Fruit fly (Drosophila melanogaster) whole organism, embryonic: ENCODE results near the gene Tsen34.

ENCODE experiments used
- B-H2 ChIP-seq: fragments of 200-800 bp; sonication (Bioruptor generic); optimal IDR thresholded peaks from 2 replicates; lab custom pipeline; 2018; ENCODE audit warnings: missing biosample characterization, mild to moderate bottlenecking, missing genetic modification characterization
- CG10147 ChIP-seq: fragments of 200-800 bp; sonication (Bioruptor generic); optimal IDR thresholded peaks from 2 replicates; lab custom pipeline; 2019; ENCODE audit warnings: missing biosample characterization, mild to moderate bottlenecking, missing genetic modification characterization, moderate library complexity
- CG10462 ChIP-seq: fragments of 200-800 bp; sonication (Bioruptor generic); optimal IDR thresholded peaks from 2 replicates; lab custom pipeline; 2016; ENCODE audit warnings: missing biosample characterization, missing genetic modification characterization
- CG12744 ChIP-seq: fragments of 200-800 bp; sonication (Bioruptor generic); optimal IDR thresholded peaks from 2 replicates; lab custom pipeline; 2016; ENCODE audit warnings: missing biosample characterization, missing genetic modification characterization
- CG14014 ChIP-seq: fragments of 200-800 bp; sonication (Bioruptor generic); IDR thresholded peaks from 2 replicates; pipeline ENCODE4 v1.3.6; 2022; ENCODE audit warnings: missing biosample characterization, missing genetic modification characterization
- CG1647 ChIP-seq: fragments of 200-800 bp; sonication (Bioruptor generic); optimal IDR thresholded peaks from 3 replicates; lab custom pipeline; 2016; ENCODE audit warnings: missing biosample characterization, missing genetic modification characterization
- CG16815 ChIP-seq: fragments of 200-800 bp; sonication (Bioruptor generic); optimal IDR thresholded peaks from 3 replicates; lab custom pipeline; 2017; ENCODE audit warnings: missing biosample characterization, mild to moderate bottlenecking, missing genetic modification characterization
- CG18476 ChIP-seq: fragments of 200-800 bp; sonication (Bioruptor generic); optimal IDR thresholded peaks from 2 replicates; lab custom pipeline; 2016; ENCODE audit warnings: missing biosample characterization, mild to moderate bottlenecking, missing genetic modification characterization
- CG18764 ChIP-seq: fragments of 200-800 bp; sonication (Bioruptor generic); optimal IDR thresholded peaks from 3 replicates; lab custom pipeline; 2016; ENCODE audit warnings: missing biosample characterization, missing genetic modification characterization
- CG34376 ChIP-seq: fragments of 200-800 bp; sonication (Bioruptor generic); optimal IDR thresholded peaks from 2 replicates; lab custom pipeline; 2018; ENCODE audit warnings: missing biosample characterization, mild to moderate bottlenecking, missing genetic modification characterization
- CG4328 ChIP-seq: fragments of 200-800 bp; sonication (Bioruptor generic); optimal IDR thresholded peaks from 3 replicates; lab custom pipeline; 2017; ENCODE audit warnings: missing biosample characterization, missing genetic modification reagents, missing genetic modification characterization
- CG4404 ChIP-seq: fragments of 200-800 bp; sonication (Bioruptor generic); IDR thresholded peaks from 2 replicates; pipeline ENCODE4 v1.3.6; 2022; ENCODE audit warnings: missing biosample characterization, missing genetic modification characterization
- CG4424 ChIP-seq: fragments of 200-800 bp; sonication (Bioruptor generic); optimal IDR thresholded peaks from 3 replicates; lab custom pipeline; 2016; ENCODE audit warnings: missing biosample characterization, missing genetic modification characterization
- CG4854 ChIP-seq: fragments of 200-800 bp; sonication (Bioruptor generic); optimal IDR thresholded peaks from 2 replicates; lab custom pipeline; 2016; ENCODE audit warnings: missing biosample characterization, missing genetic modification characterization, inconsistent platforms
- CG6765 ChIP-seq: fragments of 200-800 bp; sonication (Bioruptor generic); optimal IDR thresholded peaks from 3 replicates; lab custom pipeline; 2017; ENCODE audit warnings: missing biosample characterization, mild to moderate bottlenecking, missing genetic modification characterization
- CG6854 ChIP-seq: fragments of 200-800 bp; sonication (Bioruptor generic); optimal IDR thresholded peaks from 3 replicates; lab custom pipeline; 2017; ENCODE audit warnings: missing biosample characterization, mild to moderate bottlenecking, missing genetic modification characterization
- CG7786 ChIP-seq: fragments of 200-800 bp; sonication (Bioruptor generic); optimal IDR thresholded peaks from 2 replicates; lab custom pipeline; 2016; ENCODE audit warnings: missing biosample characterization, missing genetic modification characterization
- CG7928 ChIP-seq: fragments of 200-800 bp; sonication (Bioruptor generic); optimal IDR thresholded peaks from 2 replicates; lab custom pipeline; 2017; ENCODE audit warnings: missing biosample characterization, mild to moderate bottlenecking, missing genetic modification characterization
- CG8924 ChIP-seq: fragments of 200-800 bp; optimal IDR thresholded peaks from 3 replicates; lab custom pipeline; 2019; ENCODE audit warnings: missing biosample characterization, mild to moderate bottlenecking, missing genetic modification characterization, moderate library complexity
- Chrac-16 ChIP-seq: fragments of 200-800 bp; sonication (Bioruptor generic); optimal IDR thresholded peaks from 3 replicates; lab custom pipeline; 2016; ENCODE audit warnings: missing biosample characterization, missing genetic modification characterization
- D19A ChIP-seq: fragments of 200-800 bp; optimal IDR thresholded peaks from 3 replicates; lab custom pipeline; 2019; ENCODE audit warnings: missing biosample characterization, mild to moderate bottlenecking, missing genetic modification characterization, moderate library complexity
- D19B ChIP-seq: fragments of 200-800 bp; sonication (Bioruptor generic); optimal IDR thresholded peaks from 2 replicates; lab custom pipeline; 2017; ENCODE audit warnings: missing biosample characterization, mild to moderate bottlenecking, missing genetic modification characterization
- Doc3 ChIP-seq: fragments of 200-800 bp; sonication (Bioruptor generic); IDR thresholded peaks from 3 replicates; pipeline ENCODE4 v1.3.6; 2022; ENCODE audit warnings: missing biosample characterization, missing genetic modification characterization; ENCODE audit not compliant: partially characterized antibody
- Dp ChIP-seq: fragments of 200-800 bp; sonication (Bioruptor generic); optimal IDR thresholded peaks from 2 replicates; lab custom pipeline; 2018; ENCODE audit warnings: missing biosample characterization, mild to moderate bottlenecking, missing genetic modification characterization, moderate library complexity
- E2f1 ChIP-seq: fragments of 200-800 bp; sonication (Bioruptor generic); IDR thresholded peaks from 2 replicates; pipeline ENCODE4 v1.3.6; 2022; ENCODE audit warnings: missing biosample characterization, missing genetic modification characterization
- Lhr ChIP-seq: fragments of 200-800 bp; sonication (Bioruptor generic); optimal IDR thresholded peaks from 3 replicates; lab custom pipeline; 2017; ENCODE audit warnings: mild to moderate bottlenecking, missing biosample characterization, missing genetic modification reagents, missing genetic modification characterization
- Max ChIP-seq: fragments of 200-800 bp; sonication (Bioruptor generic); optimal IDR thresholded peaks from 2 replicates; lab custom pipeline; 2016; ENCODE audit warnings: missing biosample characterization, mild to moderate bottlenecking, missing genetic modification characterization
- Nf-YB ChIP-seq: fragments of 200-800 bp; sonication (Bioruptor generic); optimal IDR thresholded peaks from 3 replicates; lab custom pipeline; 2019; ENCODE audit warnings: missing biosample characterization, mild to moderate bottlenecking, missing genetic modification characterization, moderate library complexity
- Oaz ChIP-seq: fragments of 200-800 bp; sonication (Bioruptor generic); IDR thresholded peaks from 2 replicates; pipeline ENCODE4 v1.3.6; 2022; ENCODE audit warnings: missing biosample characterization, missing genetic modification characterization
- Scr ChIP-seq: fragments of 200-800 bp; sonication (Bioruptor generic); IDR thresholded peaks from 2 replicates; pipeline ENCODE4 v1.3.6; 2022; ENCODE audit warnings: missing biosample characterization, missing genetic modification characterization; ENCODE audit not compliant: partially characterized antibody
- Ssrp ChIP-seq: fragments of 200-800 bp; sonication (Bioruptor generic); optimal IDR thresholded peaks from 2 replicates; lab custom pipeline; 2018; ENCODE audit warnings: missing biosample characterization, mild to moderate bottlenecking, missing genetic modification characterization, moderate library complexity
- abd-A ChIP-seq: fragments of 200-800 bp; sonication (Bioruptor generic); optimal IDR thresholded peaks from 3 replicates; lab custom pipeline; 2019; ENCODE audit warnings: missing biosample characterization, mild to moderate bottlenecking, missing genetic modification characterization, moderate library complexity
- bsh ChIP-seq, 2 experiments: fragments of 200-800 bp; sonication (Bioruptor generic); optimal IDR thresholded peaks; 2 replicates each; lab custom pipeline; 2017 to 2018; ENCODE audit warnings: mild to moderate bottlenecking in 2 of 2, missing biosample characterization in 2 of 2, missing genetic modification characterization in 2 of 2, moderate library complexity in 1 of 2
- btn ChIP-seq: fragments of 200-800 bp; sonication (Bioruptor generic); optimal IDR thresholded peaks from 2 replicates; lab custom pipeline; 2016; ENCODE audit warnings: missing biosample characterization, missing genetic modification characterization
- chif ChIP-seq, 2 experiments: fragments of 200-800 bp; sonication (Bioruptor generic); optimal IDR thresholded peaks; 3 replicates each; lab custom pipeline; 2016; ENCODE audit warnings: missing biosample characterization in 2 of 2, missing genetic modification characterization in 2 of 2
- disco-r ChIP-seq: fragments of 200-800 bp; sonication (Bioruptor generic); optimal IDR thresholded peaks from 2 replicates; lab custom pipeline; 2016; ENCODE audit warnings: missing biosample characterization, missing genetic modification characterization
- esg ChIP-seq: fragments of 200-800 bp; sonication (Bioruptor generic); conservative IDR thresholded peaks from 2 replicates; pipeline ENCODE4 v1.3.6; 2022; ENCODE audit warnings: missing biosample characterization, missing genetic modification characterization
- eve ChIP-seq, 2 experiments: fragments of >200 bp; optimal IDR thresholded peaks; 2 replicates each; lab custom pipeline; 2017; ENCODE audit warnings: missing biosample characterization in 2 of 2, missing genetic modification characterization in 2 of 2
- gce ChIP-seq: fragments of 200-800 bp; sonication (Bioruptor generic); IDR thresholded peaks from 3 replicates; pipeline ENCODE4 v1.3.6; 2022; ENCODE audit warnings: missing biosample characterization, missing genetic modification characterization
- grn ChIP-seq: fragments of 200-800 bp; sonication (Bioruptor generic); optimal IDR thresholded peaks from 3 replicates; lab custom pipeline; 2017; ENCODE audit warnings: missing biosample characterization, missing genetic modification characterization
- lmd ChIP-seq: fragments of 200-800 bp; sonication (Bioruptor generic); IDR thresholded peaks from 2 replicates; pipeline ENCODE4 v1.3.6; 2022; ENCODE audit warnings: missing biosample characterization, missing genetic modification characterization
- luna ChIP-seq: fragments of 200-800 bp; sonication (Bioruptor generic); optimal IDR thresholded peaks from 2 replicates; lab custom pipeline; 2016; ENCODE audit warnings: missing biosample characterization, missing genetic modification characterization
- mirr ChIP-seq: fragments of 200-800 bp; sonication (Bioruptor generic); optimal IDR thresholded peaks from 3 replicates; lab custom pipeline; 2018; ENCODE audit warnings: missing biosample characterization, mild to moderate bottlenecking, missing genetic modification characterization
- nom ChIP-seq: fragments of 200-800 bp; sonication (Bioruptor generic); optimal IDR thresholded peaks from 2 replicates; lab custom pipeline; 2017; ENCODE audit warnings: missing biosample characterization, missing genetic modification characterization, mild to moderate bottlenecking, moderate library complexity, missing genetic modification reagents
- p53 ChIP-seq: fragments of 200-800 bp; sonication (Bioruptor generic); optimal IDR thresholded peaks from 2 replicates; lab custom pipeline; 2016; ENCODE audit warnings: missing biosample characterization, missing genetic modification characterization
- ranshi ChIP-seq: fragments of 200-800 bp; sonication (Bioruptor generic); IDR thresholded peaks from 2 replicates; pipeline ENCODE4 v1.3.6; 2022; ENCODE audit warnings: missing biosample characterization, missing genetic modification characterization
- row ChIP-seq: fragments of 200-800 bp; sonication (Bioruptor generic); IDR thresholded peaks from 3 replicates; pipeline ENCODE4 v1.3.6; 2022; ENCODE audit warnings: missing biosample characterization, missing genetic modification characterization
- salm ChIP-seq: fragments of 200-800 bp; sonication (Bioruptor generic); optimal IDR thresholded peaks from 2 replicates; lab custom pipeline; 2018; ENCODE audit warnings: missing biosample characterization, mild to moderate bottlenecking, missing genetic modification characterization
- sqz ChIP-seq: fragments of 200-800 bp; sonication (Bioruptor generic); optimal IDR thresholded peaks from 3 replicates; lab custom pipeline; 2018; ENCODE audit warnings: missing biosample characterization, mild to moderate bottlenecking, missing genetic modification characterization
- ttk ChIP-seq: fragments of 200-800 bp; sonication (Bioruptor generic); IDR thresholded peaks from 2 replicates; pipeline ENCODE4 v2.1.2; 2022; ENCODE audit warnings: missing biosample characterization, missing genetic modification characterization
- zen ChIP-seq: fragments of 200-800 bp; sonication (Bioruptor generic); optimal IDR thresholded peaks from 3 replicates; lab custom pipeline; 2018; ENCODE audit warnings: missing biosample characterization, mild to moderate bottlenecking, missing genetic modification characterization, moderate library complexity

Tsen34 gene

dm6 chr3L:14790127-14790589 is 28.5 kb upstream of the Tsen34 start (continued):
- TF ChIP-seq luna (GFP tag; lab: Kevin White, UChicago), result peak; percentile 56
- TF ChIP-seq grn (GFP tag; lab: Kevin White, UChicago), result no peak
- peak; percentile 54; the same call in 1 of the 2 replicates for TF ChIP-seq CG14014 (GFP tag; lab: Robert Waterston, UW)
- peak; percentile 30 for TF ChIP-seq CG7928 (GFP tag; lab: Kevin White, UChicago)
- TF ChIP-seq CG10462 (GFP tag; lab: Kevin White, UChicago), result peak; percentile 74
- TF ChIP-seq CG12744 (GFP tag; lab: Kevin White, UChicago), result peak; percentile 62
- peak; percentile 79 for TF ChIP-seq CG18764 (GFP tag; lab: Kevin White, UChicago)
- TF ChIP-seq zen (tag; lab: Kevin White, UChicago), result peak; percentile 69
- no peak for TF ChIP-seq sqz (GFP tag; lab: Kevin White, UChicago)
- TF ChIP-seq gce, result 0 out of 3 replicates have a peak, but pooled peaks have one; percentile 10
- no peak for TF ChIP-seq eve (GFP tag; optimal IDR thresholded peaks at IDR 0.05; lab: Kevin White, UChicago)
- peak; percentile 79 for TF ChIP-seq Max
- TF ChIP-seq Nf-YB (GFP tag; lab: Kevin White, UChicago), result no peak
- peak; percentile 54 for TF ChIP-seq p53
- TF ChIP-seq abd-A (tag; lab: Kevin White, UChicago), result no peak
- peak; percentile 77; the same call in 1 of the 2 replicates for TF ChIP-seq ranshi
- peak; percentile 54 for TF ChIP-seq CG8924 (tag; lab: Kevin White, UChicago)
- TF ChIP-seq CG1647 (GFP tag; lab: Kevin White, UChicago), result peak; percentile 90
- peak; percentile 28 for TF ChIP-seq CG4328 (GFP tag; lab: Kevin White, UChicago)
- peak; percentile 82 for TF ChIP-seq Doc3
- TF ChIP-seq CG4854 (GFP tag; lab: Kevin White, UChicago), result peak; percentile 84
- no peak for TF ChIP-seq Oaz
- no peak for TF ChIP-seq salm (tag; lab: Kevin White, UChicago)
- no peak for TF ChIP-seq CG10147
- TF ChIP-seq Ssrp, result peak; percentile 37
- peak; percentile 81 for TF ChIP-seq CG18476 (GFP tag; lab: Kevin White, UChicago)
- peak; percentile 38 for TF ChIP-seq CG34376 (GFP tag; lab: Kevin White, UChicago)
- no peak for TF ChIP-seq Lhr (GFP tag; lab: Kevin White, UChicago)
- TF ChIP-seq btn (GFP tag; lab: Kevin White, UChicago), result peak; percentile 56
- peak; percentile 91 for TF ChIP-seq CG7786
- peak; percentile 57 for TF ChIP-seq CG16815 (GFP tag; lab: Kevin White, UChicago)
- peak; percentile 31 for TF ChIP-seq D19A
- TF ChIP-seq esg (GFP tag; lab: Robert Waterston, UW), result peak; percentile 61
- peak; percentile 56 for TF ChIP-seq Chrac-16
- peak in 1 of 2 experiments; percentile 58 for TF ChIP-seq bsh (GFP tag; optimal IDR thresholded peaks at IDR 0.05; lab: Kevin White, UChicago)
- TF ChIP-seq E2f1 (GFP tag; lab: Robert Waterston, UW), result peak; percentile 75
- TF ChIP-seq row, result peak; percentile 72
- TF ChIP-seq lmd (GFP tag; lab: Robert Waterston, UW), result peak; percentile 80
- TF ChIP-seq CG6854 (GFP tag; lab: Kevin White, UChicago), result no peak
- TF ChIP-seq ttk (GFP tag; lab: Robert Waterston, UW), result peak; percentile 69
- peak; percentile 87 for TF ChIP-seq Scr (GFP tag; lab: Robert Waterston, UW)
- TF ChIP-seq mirr (GFP tag; lab: Kevin White, UChicago), result no peak
- no peak for TF ChIP-seq CG6765 (GFP tag; lab: Kevin White, UChicago)
- peak; percentile 41 for TF ChIP-seq nom (GFP tag; lab: Kevin White, UChicago)
- TF ChIP-seq disco-r (GFP tag; lab: Kevin White, UChicago), result peak; percentile 76
- TF ChIP-seq CG4424, result peak; percentile 65
- TF ChIP-seq B-H2 (GFP tag; lab: Kevin White, UChicago), result no peak
- peak; percentile 75 to 81 for TF ChIP-seq chif (GFP tag; optimal IDR thresholded peaks at IDR 0.05; lab: Kevin White, UChicago)
- peak; percentile 79 for TF ChIP-seq CG4404 (GFP tag; lab: Robert Waterston, UW)
- TF ChIP-seq Dp, result no peak
- peak; percentile 49 for TF ChIP-seq D19B
